Fruit fly (Drosophila melanogaster): ENCODE data around the gene CG8475.
A peak's percentile ranks its signal among the peaks of the same experiment; 100 is the strongest.

Gene CG8475

dm6 chr2L:8196757-8197530, at the start of gene CG8475, which contains the start of gene CG8460:
Gene CG8475, minus strand, starts transcription at chr2L:8196918.
Gene CG8460, plus strand, starts transcription at chr2L:8197193.
- no peak for TF ChIP-seq noc (tag; optimal IDR thresholded peaks at IDR 0.05)

- no peak for TF ChIP-seq noc (tag; optimal IDR thresholded peaks at IDR 0.05)
Observed at dm6 chr2L:8243903-8244302, 47.2 kb upstream of the CG8475 start, which contains the start of gene CG43057. Gene CG43057, minus strand, starts transcription at chr2L:8244003.

- no peak for TF ChIP-seq noc (tag; optimal IDR thresholded peaks at IDR 0.05)
Observed at dm6 chr2L:8242186-8242585, 45.5 kb upstream of the CG8475 start, which contains the start of gene CG14277. Gene CG14277, plus strand, starts transcription at chr2L:8242486.

- TF ChIP-seq noc (tag; optimal IDR thresholded peaks at IDR 0.05), result no peak
Observed at dm6 chr2L:8241700-8242099, 45.0 kb upstream of the CG8475 start, which contains the start of gene Spn28F. Gene Spn28F, minus strand, starts transcription at chr2L:8241800.

dm6 chr2L:8239712-8240245, 43.1 kb upstream of the CG8475 start, which contains the start of gene Pvr:
Gene Pvr, minus strand, starts transcription at chr2L:8239878.
- TF ChIP-seq noc (tag; optimal IDR thresholded peaks at IDR 0.05), result no peak

dm6 chr2L:8239032-8239650, 42.4 kb upstream of the CG8475 start:
- TF ChIP-seq noc (tag; optimal IDR thresholded peaks at IDR 0.05), result peak; percentile 30

- TF ChIP-seq noc (tag; optimal IDR thresholded peaks at IDR 0.05), result no peak
Observed at dm6 chr2L:8233571-8233970, 36.9 kb upstream of the CG8475 start.

dm6 chr2L:8232389-8232788, 35.7 kb upstream of the CG8475 start:
- TF ChIP-seq noc (tag; optimal IDR thresholded peaks at IDR 0.05), result no peak

dm6 chr2L:8230255-8230654, 33.5 kb upstream of the CG8475 start:
- no peak for TF ChIP-seq noc (tag; optimal IDR thresholded peaks at IDR 0.05)

dm6 chr2L:8229628-8230027, 32.9 kb upstream of the CG8475 start:
- peak; percentile 79 for TF ChIP-seq noc (tag; optimal IDR thresholded peaks at IDR 0.05)

- TF ChIP-seq noc (tag; optimal IDR thresholded peaks at IDR 0.05), result no peak
Observed at dm6 chr2L:8229134-8229533, 32.4 kb upstream of the CG8475 start.

dm6 chr2L:8220393-8220934, 23.7 kb upstream of the CG8475 start, which contains the start of gene Snx6:
Gene Snx6, minus strand, starts transcription at chr2L:8220741.
- no peak for TF ChIP-seq noc (tag; optimal IDR thresholded peaks at IDR 0.05)

- no peak for TF ChIP-seq noc (tag; optimal IDR thresholded peaks at IDR 0.05)
Observed at dm6 chr2L:8217917-8218316, 21.2 kb upstream of the CG8475 start, which contains the start of gene CG8292. Gene CG8292, minus strand, starts transcription at chr2L:8218017.

dm6 chr2L:8215259-8215929, 18.7 kb upstream of the CG8475 start, which contains the start of gene CG8349:
Gene CG8349, plus strand, starts transcription at chr2L:8215915.
- no peak for TF ChIP-seq noc (tag; optimal IDR thresholded peaks at IDR 0.05)

dm6 chr2L:8213987-8214386, 17.3 kb upstream of the CG8475 start, which contains the start of gene CG8353:
Gene CG8353, plus strand, starts transcription at chr2L:8214045.
- peak; percentile 27 for TF ChIP-seq noc (tag; optimal IDR thresholded peaks at IDR 0.05)
